Fruit fly (Drosophila melanogaster) S2 (cell line): ENCODE measurements around the gene CG42654.

Experiments used
- CG8478 ChIP-seq: fragments of >200 bp; optimal IDR thresholded peaks from 2 replicates; lab custom pipeline; 2018
- CTCF ChIP-seq, 2 experiments: fragments of >200 bp; optimal IDR thresholded peaks; 2 replicates each; lab custom pipeline; 2018

dm6 chr3L:19905427-19905826, 48.9 kb downstream of the CG42654 start:
- TF ChIP-seq CTCF (optimal IDR thresholded peaks at IDR 0.05; lab: Kevin White, UChicago) (no peak), CG8478 (lab: Kevin White, UChicago) (no peak)
